Fruit fly (Drosophila melanogaster): Measurements from ENCODE around the gene CG14377.

Gene CG14377

dm6 chr3R:13400902-13401721 is 3.5 kb downstream of the CG14377 start (continued):
- TF ChIP-seq CG10209 (GFP tag; optimal IDR thresholded peaks at IDR 0.05) (peak; percentile 94), sqz (GFP tag; optimal IDR thresholded peaks at IDR 0.05) (peak; percentile 53), Elba2 (GFP tag; optimal IDR thresholded peaks at IDR 0.05) (no peak), CG6765 (GFP tag; optimal IDR thresholded peaks at IDR 0.05) (peak; percentile 79), CG17802 (tag; optimal IDR thresholded peaks at IDR 0.05) (peak; percentile 69), cato (GFP tag; optimal IDR thresholded peaks at IDR 0.05; ENCODE audit: borderline replicate concordance) (peak; percentile 77), CG1603 (tag; optimal IDR thresholded peaks at IDR 0.05) (peak; percentile 80), CG11456 (GFP tag; IDR thresholded peaks at IDR 0.05) (peak; percentile 71; the same call in 1 of the 3 replicates), sens (GFP tag) (peak; percentile 99), CG3838 (GFP tag; optimal IDR thresholded peaks at IDR 0.05) (peak; percentile 75), cad (GFP tag; optimal IDR thresholded peaks at IDR 0.05) (no peak), Dbx (GFP tag; IDR thresholded peaks at IDR 0.05) (peak; percentile 42; the same call in 1 of the 3 replicates), nerfin-1 (tag; optimal IDR thresholded peaks at IDR 0.05) (peak; percentile 84), kni (GFP tag; optimal IDR thresholded peaks at IDR 0.05) (peak; percentile 69), sug (tag; optimal IDR thresholded peaks at IDR 0.05) (peak; percentile 76), CG18599 (GFP tag; optimal IDR thresholded peaks at IDR 0.05) (peak; percentile 79), gcm2 (GFP tag; optimal IDR thresholded peaks at IDR 0.05) (peak; percentile 82), CG18262 (tag; optimal IDR thresholded peaks at IDR 0.05) (peak; percentile 95), CG5180 (GFP tag; optimal IDR thresholded peaks at IDR 0.05) (peak; percentile 72), CG17359 (tag; optimal IDR thresholded peaks at IDR 0.05) (peak; percentile 82), CG14050 (GFP tag; IDR thresholded peaks at IDR 0.05) (peak; percentile 75), ewg (GFP tag; optimal IDR thresholded peaks at IDR 0.05) (peak; percentile 84), Six4 (GFP tag; optimal IDR thresholded peaks at IDR 0.05) (peak; percentile 85), mam (GFP tag; optimal IDR thresholded peaks at IDR 0.05) (peak; percentile 86), tna (GFP tag; IDR thresholded peaks at IDR 0.05; ENCODE audit: partially characterized antibody) (no peak), CG32532 (GFP tag; IDR thresholded peaks at IDR 0.05) (peak; percentile 89), CG9437 (GFP tag; optimal IDR thresholded peaks at IDR 0.05) (peak; percentile 88), sc (optimal IDR thresholded peaks at IDR 0.05) (no peak), sc (GFP tag; optimal IDR thresholded peaks at IDR 0.05) (peak; percentile 90), CG1647 (GFP tag; optimal IDR thresholded peaks at IDR 0.05) (peak; percentile 72), pum (GFP tag; optimal IDR thresholded peaks at IDR 0.05) (peak; percentile 89), dm (GFP tag; optimal IDR thresholded peaks at IDR 0.05) (peak; percentile 71), Ssrp (tag; optimal IDR thresholded peaks at IDR 0.05) (peak; percentile 92), unc-4 (GFP tag; IDR thresholded peaks at IDR 0.05; ENCODE audit: partially characterized antibody) (no peak), Hsf (GFP tag; optimal IDR thresholded peaks at IDR 0.05) (peak; percentile 93), Xrp1 (GFP tag; IDR thresholded peaks at IDR 0.05) (peak; percentile 88), vvl (GFP tag; IDR thresholded peaks at IDR 0.05) (peak; percentile 89), kah (GFP tag; optimal IDR thresholded peaks at IDR 0.05) (peak; percentile 86), aop (GFP tag; IDR thresholded peaks at IDR 0.05) (no peak), CkIIα-i1 (GFP tag; IDR thresholded peaks at IDR 0.05) (0 out of 2 replicates have a peak, but pooled peaks have one; percentile 21), lab (GFP tag; optimal IDR thresholded peaks at IDR 0.05) (peak; percentile 88), E2f1 (GFP tag; IDR thresholded peaks at IDR 0.05) (peak; percentile 88), gce (GFP tag; IDR thresholded peaks at IDR 0.05) (peak; percentile 81; the same call in 2 of the 3 replicates), Vsx1 (GFP tag; optimal IDR thresholded peaks at IDR 0.05) (peak; percentile 81), Jarid2 (GFP tag; optimal IDR thresholded peaks at IDR 0.05) (peak; percentile 43), Eip74EF (GFP tag; optimal IDR thresholded peaks at IDR 0.05) (peak in 1 of 2 experiments; percentile 92), vnd (GFP tag; IDR thresholded peaks at IDR 0.05; ENCODE audit: partially characterized antibody) (no peak), CG17912 (GFP tag; optimal IDR thresholded peaks at IDR 0.05) (peak; percentile 9)
